Worm (Caenorhabditis elegans): ENCODE data around the gene fipr-7.

The fipr-7 gene

DNA sequence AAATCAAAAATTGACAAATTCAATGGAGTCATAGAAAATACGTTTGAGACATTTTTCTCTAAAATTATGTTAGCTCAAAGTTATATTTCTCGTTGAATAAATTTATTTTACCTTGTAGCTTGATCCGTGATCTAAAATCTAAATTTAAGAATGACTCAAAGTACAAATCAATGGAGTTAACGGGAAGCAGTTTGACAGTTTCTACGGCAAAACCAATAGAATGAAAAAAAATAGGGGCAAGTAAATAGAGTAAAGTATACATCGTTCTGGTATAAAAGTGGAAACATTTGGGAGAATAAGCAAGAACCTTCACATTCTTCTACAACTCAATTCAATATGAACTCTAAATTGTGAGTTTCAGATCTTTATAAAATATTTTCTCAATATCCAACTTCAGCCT lies 1.3 kb downstream of the fipr-7 start, which contains the start of gene fipr-6:
TSS of gene fipr-6 (plus strand) at position 301 of the 400 bp plus-strand sequence.
- TF ChIP-seq snpc-1.3 (tag; optimal IDR thresholded peaks at IDR 0.05; ENCODE audit: insufficient read depth) (no peak), madf-3 (GFP tag; IDR thresholded peaks at IDR 0.05) (no peak), tbx-9 (tag; optimal IDR thresholded peaks at IDR 0.05; ENCODE audit: borderline replicate concordance) (no peak), mcd-1 (GFP tag; IDR thresholded peaks at IDR 0.05) (no peak), snpc-3.4 (tag; optimal IDR thresholded peaks at IDR 0.05) (no peak), lin-26 (GFP tag; IDR thresholded peaks at IDR 0.05) (no peak), F39B2.1 (GFP tag; IDR thresholded peaks at IDR 0.05) (no peak), lin-40 (tag; optimal IDR thresholded peaks at IDR 0.05) (no peak), dpff-1 (tag; optimal IDR thresholded peaks at IDR 0.05) (no peak), mxl-1 (tag; optimal IDR thresholded peaks at IDR 0.05) (no peak), B0019.2 (GFP tag; conservative IDR thresholded peaks at IDR 0.05) (no peak), ceh-58 (GFP tag; IDR thresholded peaks at IDR 0.05) (no peak), lir-1 (GFP tag; conservative IDR thresholded peaks at IDR 0.05) (no peak), xnd-1 (tag; optimal IDR thresholded peaks at IDR 0.05) (no peak), dpl-1 (GFP tag; optimal IDR thresholded peaks at IDR 0.05) (no peak), chd-7 (tag; optimal IDR thresholded peaks at IDR 0.05) (no peak), ztf-18 (tag; optimal IDR thresholded peaks at IDR 0.05) (no peak)

ce11 chrV:10233330-10233729 lies 3.7 kb downstream of the fipr-7 start, which contains the start of gene str-182:
str-182 (minus strand) TSS chrV:10233430.
- TF ChIP-seq Y67H2A.10 (GFP tag; conservative IDR thresholded peaks at IDR 0.05) (no peak), Y95B8A.8 (GFP tag; IDR thresholded peaks at IDR 0.05) (no peak), mel-28 (tag; optimal IDR thresholded peaks at IDR 0.05; ENCODE audit: borderline replicate concordance) (no peak), hlh-12 (tag; optimal IDR thresholded peaks at IDR 0.05) (no peak), F49E8.2 (tag; optimal IDR thresholded peaks at IDR 0.05; ENCODE audit: insufficient read depth) (no peak), xnd-1 (tag; optimal IDR thresholded peaks at IDR 0.05) (no peak), bed-2 (GFP tag; IDR thresholded peaks at IDR 0.05) (no peak), repo-1 (tag; optimal IDR thresholded peaks at IDR 0.05) (no peak), hsf-1 (GFP tag; IDR thresholded peaks at IDR 0.05) (no peak), pha-4 (tag; optimal IDR thresholded peaks at IDR 0.05) (no peak), lin-54 (GFP tag; optimal IDR thresholded peaks at IDR 0.05) (no peak), lin-35 (GFP tag; optimal IDR thresholded peaks at IDR 0.05) (no peak), attf-3 (GFP tag; conservative IDR thresholded peaks at IDR 0.05) (no peak), aptf-3 (GFP tag; IDR thresholded peaks at IDR 0.05) (no peak)

DNA sequence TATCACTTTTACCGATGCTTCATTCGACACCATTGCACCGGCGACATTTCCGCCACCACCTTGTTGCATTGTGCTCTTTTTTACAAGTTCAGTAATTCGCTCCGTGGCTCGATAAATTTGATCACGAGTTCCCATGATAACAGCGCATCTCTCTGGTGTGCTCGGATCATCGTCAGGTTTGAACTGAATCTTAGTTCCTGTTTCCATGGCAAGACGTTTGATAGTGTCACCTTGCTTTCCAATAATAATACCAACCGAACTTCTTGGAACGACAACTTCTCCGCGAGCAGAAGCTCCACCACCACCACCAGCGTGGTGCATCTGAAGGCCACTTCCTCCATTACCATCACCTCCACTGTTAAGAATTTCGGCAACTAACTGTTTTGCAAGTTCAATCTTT lies 7.5 kb downstream of the fipr-7 start:
- TF ChIP-seq hmg-1.2 (GFP tag; IDR thresholded peaks at IDR 0.05) (no peak), efl-1 (GFP tag; optimal IDR thresholded peaks at IDR 0.05) (no peak), ceh-79 (tag; optimal IDR thresholded peaks at IDR 0.05) (no peak), hlh-12 (tag; optimal IDR thresholded peaks at IDR 0.05) (no peak), C17E4.6 (GFP tag; IDR thresholded peaks at IDR 0.05) (no peak), lin-26 (GFP tag; IDR thresholded peaks at IDR 0.05) (no peak), zfh-2 (GFP tag; conservative IDR thresholded peaks at IDR 0.05) (no peak), lir-1 (GFP tag; conservative IDR thresholded peaks at IDR 0.05) (no peak), pha-4 (tag; optimal IDR thresholded peaks at IDR 0.05) (no peak), Y95B8A.8 (GFP tag; IDR thresholded peaks at IDR 0.05) (no peak), lsl-1 (GFP tag; optimal IDR thresholded peaks at IDR 0.05) (no peak), chd-7 (tag; optimal IDR thresholded peaks at IDR 0.05) (no peak), snpc-1.1 (tag; optimal IDR thresholded peaks at IDR 0.05; ENCODE audit: insufficient read depth) (no peak)

Measured in whole organism, young adult.